Fruit fly (Drosophila melanogaster): ENCODE data around the gene Fancl.

DNA sequence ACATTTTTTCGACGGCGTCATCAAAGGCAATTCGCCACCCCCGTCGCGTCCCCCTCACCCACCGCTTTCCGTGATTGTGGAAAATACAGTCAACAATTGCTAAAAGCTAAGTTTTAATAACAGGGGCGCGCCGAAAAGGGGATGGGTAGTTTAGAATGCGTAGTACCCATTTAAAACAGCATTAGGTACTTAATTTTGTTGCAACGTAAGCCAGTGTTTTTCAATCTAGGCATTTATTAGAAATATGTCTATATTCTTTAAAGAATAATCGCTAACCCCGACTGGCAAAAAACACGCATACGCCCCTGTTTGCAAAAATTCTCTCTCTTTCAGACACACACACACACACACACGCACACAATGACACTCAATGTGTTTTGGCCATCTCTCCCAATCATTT, 32.2 kb upstream of the Fancl start:
- TF ChIP-seq CG11617 (GFP tag; optimal IDR thresholded peaks at IDR 0.05) (peak; percentile 94), CG7045 (GFP tag; optimal IDR thresholded peaks at IDR 0.05) (peak; percentile 95), tj (GFP tag; optimal IDR thresholded peaks at IDR 0.05) (peak; percentile 92), toe (GFP tag; optimal IDR thresholded peaks at IDR 0.05) (peak; percentile 87), kay (GFP tag; ENCODE audit: borderline replicate concordance) (no peak), Mnt (GFP tag; optimal IDR thresholded peaks at IDR 0.05) (peak; percentile 86), CG14711 (tag; optimal IDR thresholded peaks at IDR 0.05) (peak; percentile 88), Hr96 (GFP tag; optimal IDR thresholded peaks at IDR 0.05) (peak; percentile 87), bab1 (GFP tag; optimal IDR thresholded peaks at IDR 0.05) (peak; percentile 71), ovo (GFP tag; optimal IDR thresholded peaks at IDR 0.05) (peak; percentile 81), CG33017 (tag; optimal IDR thresholded peaks at IDR 0.05) (peak; percentile 96), CG12768 (GFP tag; optimal IDR thresholded peaks at IDR 0.05) (peak; percentile 96), CG5204 (GFP tag; optimal IDR thresholded peaks at IDR 0.05) (peak; percentile 95), CG1620 (GFP tag; optimal IDR thresholded peaks at IDR 0.05) (peak; percentile 71)

Measured in whole organism, adult.